Worm (Caenorhabditis elegans): ENCODE results near the gene klo-1.

DNA sequence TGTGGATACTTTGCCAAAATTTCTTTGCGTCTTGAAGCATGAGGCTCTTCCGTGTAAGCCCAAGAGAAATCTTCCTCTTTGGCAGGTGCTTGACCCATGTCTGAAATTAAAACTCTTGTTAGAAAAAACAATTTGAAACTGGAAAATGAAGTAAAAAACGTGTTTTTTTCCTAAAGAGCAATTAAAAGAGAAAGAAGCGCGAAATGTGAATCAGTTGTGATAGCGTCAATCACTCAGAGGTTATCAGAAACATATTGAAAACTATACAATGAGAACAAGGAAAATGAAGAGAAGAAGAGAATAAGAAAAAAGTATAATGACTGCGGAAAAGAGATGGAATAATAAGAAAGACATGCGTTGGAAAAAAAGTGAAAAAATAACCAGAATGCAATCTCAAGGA lies 41.2 kb downstream of the klo-1 start, which contains the start of gene F33D4.4:
- no peak for TF ChIP-seq scrt-1 (GFP tag; IDR thresholded peaks at IDR 0.05)
- TF ChIP-seq tra-4 (tag; optimal IDR thresholded peaks at IDR 0.05): no peak
- TF ChIP-seq ama-1 (optimal IDR thresholded peaks at IDR 0.05): no peak
- no peak for TF ChIP-seq hnd-1 (tag; optimal IDR thresholded peaks at IDR 0.05)
- no peak for TF ChIP-seq tbx-11 (GFP tag; IDR thresholded peaks at IDR 0.05)
- TF ChIP-seq ceh-36 (tag; optimal IDR thresholded peaks at IDR 0.05): no peak

Measured in whole organism, early embryonic.